Fruit fly (Drosophila melanogaster): Measurements from ENCODE around the gene stops.

Gene stops

dm6 chr3R:31123315-31123714 lies 45.6 kb downstream of the stops start, which contains the start of gene Prosalpha3T:
Gene Prosalpha3T, minus strand, starts transcription at chr3R:31123415.
- TF ChIP-seq ey (GFP tag; optimal IDR thresholded peaks at IDR 0.05) (no peak), Dfd (GFP tag; optimal IDR thresholded peaks at IDR 0.05) (no peak), CG32264 (GFP tag; optimal IDR thresholded peaks at IDR 0.05) (no peak), fru (GFP tag; optimal IDR thresholded peaks at IDR 0.05) (no peak), OdsH (GFP tag; optimal IDR thresholded peaks at IDR 0.05) (no peak), Hnf4 (GFP tag; optimal IDR thresholded peaks at IDR 0.05) (no peak), brk (GFP tag; optimal IDR thresholded peaks at IDR 0.05) (no peak), CrebA (GFP tag; optimal IDR thresholded peaks at IDR 0.05; ENCODE audit: borderline replicate concordance) (no peak), tai (GFP tag; optimal IDR thresholded peaks at IDR 0.05) (no peak), N (GFP tag; optimal IDR thresholded peaks at IDR 0.05) (no peak), rgr (GFP tag; optimal IDR thresholded peaks at IDR 0.05) (no peak)

dm6 chr3R:31119854-31120423 lies 49.0 kb downstream of the stops start:
- TF ChIP-seq lola (GFP tag; optimal IDR thresholded peaks at IDR 0.05) = no peak
- no peak for TF ChIP-seq rgr (GFP tag; optimal IDR thresholded peaks at IDR 0.05)
- TF ChIP-seq dl (GFP tag; optimal IDR thresholded peaks at IDR 0.05; ENCODE audit: insufficient read depth in 1 of 2, partially characterized antibody in 2 of 2) = no peak
- no peak for TF ChIP-seq GATAd (GFP tag; optimal IDR thresholded peaks at IDR 0.05)
- TF ChIP-seq OdsH (GFP tag; optimal IDR thresholded peaks at IDR 0.05) = no peak
- peak; percentile 69 for TF ChIP-seq Dfd (GFP tag; optimal IDR thresholded peaks at IDR 0.05)
- no peak for TF ChIP-seq foxo (GFP tag; optimal IDR thresholded peaks at IDR 0.05)
- no peak for TF ChIP-seq CG32264 (GFP tag; optimal IDR thresholded peaks at IDR 0.05)
- no peak for TF ChIP-seq br (GFP tag; optimal IDR thresholded peaks at IDR 0.05)

dm6 chr3R:31109126-31109525 lies 59.8 kb downstream of the stops start, which contains the start of gene Mayo:
Gene Mayo, minus strand, starts transcription at chr3R:31109191.
- TF ChIP-seq CrebA (GFP tag; optimal IDR thresholded peaks at IDR 0.05; ENCODE audit: borderline replicate concordance) (no peak), h (GFP tag; optimal IDR thresholded peaks at IDR 0.05) (peak; percentile 16), Myc (optimal IDR thresholded peaks at IDR 0.05) (no peak), tai (GFP tag; optimal IDR thresholded peaks at IDR 0.05) (no peak)
